Worm (Caenorhabditis elegans): ENCODE measurements around the gene irld-49.

DNA sequence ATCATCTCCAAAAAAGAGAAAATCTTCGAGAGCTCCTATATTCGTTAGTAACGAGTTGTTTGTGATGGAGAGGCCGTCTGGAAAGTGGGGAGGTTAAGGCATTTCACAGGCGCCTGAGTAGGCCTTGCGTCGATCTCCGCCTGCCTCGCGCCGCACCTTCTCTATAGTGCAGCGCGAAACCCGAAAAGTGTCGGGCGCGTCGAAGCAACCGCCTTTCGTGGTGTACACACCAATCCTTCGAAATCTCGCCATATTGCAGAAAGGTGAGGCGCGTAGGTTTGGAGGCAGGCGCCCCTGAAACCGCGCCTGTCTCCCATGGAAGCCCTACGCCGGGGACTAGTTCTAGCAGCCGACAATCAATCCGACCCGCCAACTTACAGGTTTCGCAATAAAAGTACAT is 14.1 kb upstream of the irld-49 start:
- TF ChIP-seq elt-2 (tag; optimal IDR thresholded peaks at IDR 0.05) (no peak), sox-4 (tag; optimal IDR thresholded peaks at IDR 0.05) (no peak), K09A11.1 (tag; optimal IDR thresholded peaks at IDR 0.05; ENCODE audit: insufficient read depth) (no peak), pax-1 (tag; optimal IDR thresholded peaks at IDR 0.05) (no peak), pqm-1 (tag; optimal IDR thresholded peaks at IDR 0.05) (no peak), nhr-11 (tag; optimal IDR thresholded peaks at IDR 0.05) (no peak), ahr-1 (tag; optimal IDR thresholded peaks at IDR 0.05) (no peak), lin-11 (tag; optimal IDR thresholded peaks at IDR 0.05) (no peak)
